Fruit fly (Drosophila melanogaster) whole organism, prepupa: ENCODE results near the gene CG31515.

Experiments used
- CG10669 ChIP-seq: fragments of 200-800 bp; sonication (Bioruptor generic); optimal IDR thresholded peaks from 3 replicates; lab custom pipeline; 2018; ENCODE audit warnings: missing biosample characterization, mild to moderate bottlenecking, missing genetic modification characterization, moderate library complexity
- CG11294 ChIP-seq: fragments of 200-800 bp; sonication (Bioruptor generic); IDR thresholded peaks from 2 replicates; pipeline ENCODE4 v1.3.6; 2022; ENCODE audit warnings: missing biosample characterization, missing genetic modification characterization
- CG8319 ChIP-seq: fragments of 200-800 bp; sonication (Bioruptor generic); optimal IDR thresholded peaks from 3 replicates; lab custom pipeline; 2016; ENCODE audit warnings: missing biosample characterization, missing genetic modification characterization
- Ets21C ChIP-seq: fragments of 200-800 bp; sonication (Bioruptor generic); optimal IDR thresholded peaks from 3 replicates; lab custom pipeline; 2016; ENCODE audit warnings: missing biosample characterization, missing genetic modification characterization
- esn ChIP-seq: fragments of 200-800 bp; sonication (Bioruptor generic); optimal IDR thresholded peaks from 2 replicates; lab custom pipeline; 2016; ENCODE audit warnings: missing biosample characterization, mild to moderate bottlenecking, missing genetic modification characterization, moderate library complexity
- fkh ChIP-seq: fragments of 200-800 bp; sonication (Bioruptor generic); optimal IDR thresholded peaks from 3 replicates; lab custom pipeline; 2017; ENCODE audit warnings: missing biosample characterization, mild to moderate bottlenecking, missing genetic modification characterization, moderate library complexity
- svp ChIP-seq: fragments of 200-800 bp; sonication (Bioruptor generic); peaks from one replicate; lab custom pipeline; 2016; ENCODE audit warnings: missing biosample characterization, missing genetic modification characterization
- vri ChIP-seq: fragments of 200-800 bp; sonication (Bioruptor generic); optimal IDR thresholded peaks from 3 replicates; lab custom pipeline; 2016; ENCODE audit warnings: missing biosample characterization, mild to moderate bottlenecking, missing genetic modification characterization

Gene CG31515

dm6 chr3R:23341769-23342352, 46.8 kb downstream of the CG31515 start:
- TF ChIP-seq vri (GFP tag; lab: Kevin White, UChicago) = peak; percentile 30
- no peak for TF ChIP-seq esn (GFP tag; lab: Kevin White, UChicago)
- TF ChIP-seq svp (GFP tag; lab: Kevin White, UChicago) = peak; percentile 38
- no peak for TF ChIP-seq Ets21C (GFP tag; lab: Kevin White, UChicago)
- TF ChIP-seq fkh (GFP tag; lab: Kevin White, UChicago) = peak; percentile 25
- TF ChIP-seq CG10669 (GFP tag; lab: Kevin White, UChicago) = no peak
- no peak for TF ChIP-seq CG11294 (GFP tag; lab: Robert Waterston, UW)

- no peak for TF ChIP-seq CG8319
- TF ChIP-seq fkh (GFP tag; lab: Kevin White, UChicago) = peak; percentile 57
Observed at dm6 chr3R:23340621-23341020, 48.1 kb downstream of the CG31515 start.
